Fruit fly (Drosophila melanogaster) whole organism, embryonic: ENCODE results near the gene Aasdh.

Source experiments
- Adf1 ChIP-seq: fragments of 200-800 bp; sonication (Bioruptor generic); IDR thresholded peaks from 2 replicates; pipeline ENCODE4 v1.3.6; 2022; ENCODE audit warnings: missing biosample characterization, missing genetic modification characterization
- Bdp1 ChIP-seq: fragments of 200-800 bp; sonication (Bioruptor generic); optimal IDR thresholded peaks from 3 replicates; lab custom pipeline; 2016; ENCODE audit warnings: missing biosample characterization, missing genetic modification characterization
- Blimp-1 ChIP-seq: fragments of 200-800 bp; sonication (Bioruptor generic); optimal IDR thresholded peaks from 3 replicates; lab custom pipeline; 2018; ENCODE audit warnings: missing biosample characterization, missing genetic modification characterization, mild to moderate bottlenecking, moderate library complexity, missing genetic modification reagents
- CG10979 ChIP-seq: fragments of 200-800 bp; sonication (Bioruptor generic); optimal IDR thresholded peaks from 2 replicates; lab custom pipeline; 2018; ENCODE audit warnings: missing biosample characterization, mild to moderate bottlenecking, missing genetic modification characterization, moderate library complexity
- CG12769 ChIP-seq: fragments of 200-800 bp; sonication (Bioruptor generic); optimal IDR thresholded peaks from 2 replicates; lab custom pipeline; 2019; ENCODE audit warnings: missing biosample characterization, mild to moderate bottlenecking, missing genetic modification characterization, moderate library complexity
- CG13424 ChIP-seq: fragments of 200-800 bp; sonication (Bioruptor generic); optimal IDR thresholded peaks from 2 replicates; lab custom pipeline; 2019; ENCODE audit warnings: missing biosample characterization, mild to moderate bottlenecking, missing genetic modification characterization, moderate library complexity
- CG13894 ChIP-seq: fragments of 200-800 bp; sonication (Bioruptor generic); optimal IDR thresholded peaks from 3 replicates; lab custom pipeline; 2018; ENCODE audit warnings: missing biosample characterization, mild to moderate bottlenecking, missing genetic modification characterization, moderate library complexity
- CG15011 ChIP-seq: fragments of 200-800 bp; sonication (Bioruptor generic); optimal IDR thresholded peaks from 3 replicates; lab custom pipeline; 2018; ENCODE audit warnings: missing biosample characterization, mild to moderate bottlenecking, missing genetic modification characterization
- CG15479 ChIP-seq: fragments of 200-800 bp; sonication (Bioruptor generic); optimal IDR thresholded peaks from 3 replicates; lab custom pipeline; 2019; ENCODE audit warnings: missing biosample characterization, mild to moderate bottlenecking, missing genetic modification characterization, moderate library complexity
- CG16815 ChIP-seq: fragments of 200-800 bp; sonication (Bioruptor generic); optimal IDR thresholded peaks from 3 replicates; lab custom pipeline; 2017; ENCODE audit warnings: missing biosample characterization, mild to moderate bottlenecking, missing genetic modification characterization
- CG17802 ChIP-seq: fragments of 200-800 bp; sonication (Bioruptor generic); optimal IDR thresholded peaks from 2 replicates; lab custom pipeline; 2018; ENCODE audit warnings: missing biosample characterization, mild to moderate bottlenecking, missing genetic modification characterization, moderate library complexity
- CG18619 ChIP-seq: fragments of 200-800 bp; sonication (Bioruptor generic); optimal IDR thresholded peaks from 3 replicates; lab custom pipeline; 2017; ENCODE audit warnings: missing biosample characterization, mild to moderate bottlenecking, missing genetic modification characterization
- CG2202 ChIP-seq: fragments of 200-800 bp; sonication (Bioruptor generic); optimal IDR thresholded peaks from 2 replicates; lab custom pipeline; 2018; ENCODE audit warnings: missing biosample characterization, mild to moderate bottlenecking, missing genetic modification characterization
- CG2875 ChIP-seq: fragments of 200-800 bp; sonication (Bioruptor generic); optimal IDR thresholded peaks from 2 replicates; lab custom pipeline; 2017; ENCODE audit warnings: missing biosample characterization, mild to moderate bottlenecking, missing genetic modification characterization, missing genetic modification reagents
- CG3407 ChIP-seq: fragments of 200-800 bp; sonication (Bioruptor generic); optimal IDR thresholded peaks from 2 replicates; lab custom pipeline; 2018; ENCODE audit warnings: missing biosample characterization, mild to moderate bottlenecking, missing genetic modification characterization
- CG34376 ChIP-seq: fragments of 200-800 bp; sonication (Bioruptor generic); optimal IDR thresholded peaks from 2 replicates; lab custom pipeline; 2018; ENCODE audit warnings: missing biosample characterization, mild to moderate bottlenecking, missing genetic modification characterization
- CG6854 ChIP-seq: fragments of 200-800 bp; sonication (Bioruptor generic); optimal IDR thresholded peaks from 3 replicates; lab custom pipeline; 2017; ENCODE audit warnings: missing biosample characterization, mild to moderate bottlenecking, missing genetic modification characterization
- CG7271 ChIP-seq: fragments of 200-800 bp; sonication (Bioruptor generic); optimal IDR thresholded peaks from 2 replicates; lab custom pipeline; 2018; ENCODE audit warnings: missing biosample characterization, mild to moderate bottlenecking, missing genetic modification characterization, moderate library complexity
- CG9817 ChIP-seq: fragments of 200-800 bp; sonication (Bioruptor generic); optimal IDR thresholded peaks from 2 replicates; lab custom pipeline; 2018; ENCODE audit warnings: missing biosample characterization, mild to moderate bottlenecking, missing genetic modification characterization, moderate library complexity
- CrebB ChIP-seq: fragments of 200-800 bp; sonication (Bioruptor generic); optimal IDR thresholded peaks from 3 replicates; lab custom pipeline; 2018; ENCODE audit warnings: missing biosample characterization, mild to moderate bottlenecking, missing genetic modification characterization
- Fer1 ChIP-seq: fragments of 200-800 bp; sonication (Bioruptor generic); optimal IDR thresholded peaks from 2 replicates; lab custom pipeline; 2017; ENCODE audit warnings: missing biosample characterization, mild to moderate bottlenecking, missing genetic modification characterization
- Gsc ChIP-seq: fragments of 200-800 bp; sonication (Bioruptor generic); IDR thresholded peaks from 2 replicates; pipeline ENCODE4 v1.3.6; 2022; ENCODE audit warnings: missing biosample characterization, missing genetic modification characterization
- HmgD ChIP-seq: fragments of 200-800 bp; sonication (Bioruptor generic); optimal IDR thresholded peaks from 3 replicates; lab custom pipeline; 2016; ENCODE audit warnings: missing biosample characterization, missing genetic modification characterization
- HmgZ ChIP-seq: fragments of 200-800 bp; sonication (Bioruptor generic); optimal IDR thresholded peaks from 2 replicates; lab custom pipeline; 2018; ENCODE audit warnings: missing biosample characterization, mild to moderate bottlenecking, missing genetic modification characterization
- Hmr ChIP-seq: fragments of 200-800 bp; sonication (Bioruptor generic); optimal IDR thresholded peaks from 3 replicates; lab custom pipeline; 2017; ENCODE audit warnings: mild to moderate bottlenecking, missing biosample characterization, missing genetic modification reagents, missing genetic modification characterization
- Hmx ChIP-seq: fragments of 200-800 bp; sonication (Bioruptor generic); optimal IDR thresholded peaks from 2 replicates; lab custom pipeline; 2016; ENCODE audit warnings: missing biosample characterization, missing genetic modification characterization
- Kr ChIP-seq: fragments of 200-800 bp; sonication (Bioruptor generic); optimal IDR thresholded peaks from 2 replicates; lab custom pipeline; 2017; ENCODE audit warnings: missing biosample characterization, mild to moderate bottlenecking, missing genetic modification characterization
- Nf-YC ChIP-seq: fragments of 200-800 bp; optimal IDR thresholded peaks from 3 replicates; lab custom pipeline; 2019; ENCODE audit warnings: missing biosample characterization, mild to moderate bottlenecking, missing genetic modification characterization, moderate library complexity
- TFAM ChIP-seq: fragments of 200-800 bp; sonication (Bioruptor generic); optimal IDR thresholded peaks from 2 replicates; lab custom pipeline; 2017; ENCODE audit warnings: missing biosample characterization, missing genetic modification characterization, inconsistent platforms
- Tbp ChIP-seq: fragments of >200 bp; optimal IDR thresholded peaks from 2 replicates; lab custom pipeline; 2018; ENCODE audit warnings: missing biosample characterization, missing genetic modification characterization
- Xbp1 ChIP-seq: fragments of 200-800 bp; sonication (Bioruptor generic); optimal IDR thresholded peaks from 3 replicates; lab custom pipeline; 2016; ENCODE audit warnings: missing biosample characterization, mild to moderate bottlenecking, missing genetic modification characterization
- ab ChIP-seq: fragments of 200-800 bp; sonication (Bioruptor generic); optimal IDR thresholded peaks from 2 replicates; lab custom pipeline; 2016; ENCODE audit warnings: missing biosample characterization, missing genetic modification characterization
- chinmo ChIP-seq: fragments of 200-800 bp; sonication (Bioruptor generic); IDR thresholded peaks from 4 replicates; pipeline ENCODE4 v1.3.6; 2022; ENCODE audit warnings: missing biosample characterization, missing genetic modification characterization; ENCODE audit not compliant: partially characterized antibody
- disco-r ChIP-seq: fragments of 200-800 bp; sonication (Bioruptor generic); optimal IDR thresholded peaks from 2 replicates; lab custom pipeline; 2016; ENCODE audit warnings: missing biosample characterization, missing genetic modification characterization
- ewg ChIP-seq: fragments of 200-800 bp; sonication (Bioruptor generic); optimal IDR thresholded peaks from 3 replicates; lab custom pipeline; 2017; ENCODE audit warnings: mild to moderate bottlenecking, missing biosample characterization, missing genetic modification reagents, missing genetic modification characterization
- fd96Cb ChIP-seq: fragments of 200-800 bp; sonication (Bioruptor generic); optimal IDR thresholded peaks from 2 replicates; lab custom pipeline; 2018; ENCODE audit warnings: missing biosample characterization, mild to moderate bottlenecking, missing genetic modification characterization, moderate library complexity
- gfzf ChIP-seq: fragments of 200-800 bp; sonication (Bioruptor generic); optimal IDR thresholded peaks from 2 replicates; lab custom pipeline; 2016; ENCODE audit warnings: missing biosample characterization, mild to moderate bottlenecking, missing genetic modification characterization, moderate library complexity
- hb ChIP-seq: fragments of 200-800 bp; sonication (Bioruptor generic); IDR thresholded peaks from 3 replicates; pipeline ENCODE4 v1.3.6; 2022; ENCODE audit warnings: missing biosample characterization, missing genetic modification characterization; ENCODE audit not compliant: partially characterized antibody
- hbn ChIP-seq: fragments of 200-800 bp; sonication (Bioruptor generic); IDR thresholded peaks from 2 replicates; pipeline ENCODE4 v1.3.6; 2022; ENCODE audit warnings: missing biosample characterization, missing genetic modification characterization; ENCODE audit not compliant: partially characterized antibody
- ind ChIP-seq: fragments of 200-800 bp; sonication (Bioruptor generic); optimal IDR thresholded peaks from 3 replicates; lab custom pipeline; 2016; ENCODE audit warnings: missing biosample characterization, missing genetic modification characterization
- insv ChIP-seq, 2 experiments: fragments of 200-800 bp; sonication (Bioruptor generic); optimal IDR thresholded peaks; 3 replicates each; lab custom pipeline; 2016 to 2018; ENCODE audit warnings: missing biosample characterization in 2 of 2, missing genetic modification characterization in 2 of 2
- onecut ChIP-seq: fragments of 200-800 bp; sonication (Bioruptor generic); IDR thresholded peaks from 2 replicates; pipeline ENCODE4 v1.3.6; 2022; ENCODE audit warnings: missing biosample characterization, missing genetic modification characterization
- ranshi ChIP-seq: fragments of 200-800 bp; sonication (Bioruptor generic); IDR thresholded peaks from 2 replicates; pipeline ENCODE4 v1.3.6; 2022; ENCODE audit warnings: missing biosample characterization, missing genetic modification characterization
- ssp ChIP-seq: fragments of 200-800 bp; sonication (Bioruptor generic); IDR thresholded peaks from 2 replicates; pipeline ENCODE4 v1.3.6; 2022; ENCODE audit warnings: missing biosample characterization, missing genetic modification characterization
- stwl ChIP-seq: fragments of 200-800 bp; sonication (Bioruptor generic); optimal IDR thresholded peaks from 3 replicates; lab custom pipeline; 2018; ENCODE audit warnings: missing biosample characterization, mild to moderate bottlenecking, missing genetic modification characterization, moderate library complexity
- tio ChIP-seq: fragments of 200-800 bp; sonication (Bioruptor generic); optimal IDR thresholded peaks from 2 replicates; lab custom pipeline; 2017; ENCODE audit warnings: missing biosample characterization, missing genetic modification characterization, inconsistent platforms
- tup ChIP-seq: fragments of 200-800 bp; sonication (Bioruptor generic); optimal IDR thresholded peaks from 2 replicates; lab custom pipeline; 2016; ENCODE audit warnings: missing biosample characterization, mild to moderate bottlenecking, missing genetic modification characterization, moderate library complexity
- unpg ChIP-seq: fragments of 200-800 bp; sonication (Bioruptor generic); optimal IDR thresholded peaks from 3 replicates; lab custom pipeline; 2018; ENCODE audit warnings: missing biosample characterization, mild to moderate bottlenecking, missing genetic modification characterization, moderate library complexity
- vnd ChIP-seq: fragments of 200-800 bp; sonication (Bioruptor generic); IDR thresholded peaks from 3 replicates; pipeline ENCODE4 v1.3.6; 2022; ENCODE audit warnings: missing biosample characterization, missing genetic modification characterization; ENCODE audit not compliant: partially characterized antibody
- vvl ChIP-seq: fragments of 200-800 bp; sonication (Bioruptor generic); IDR thresholded peaks from 2 replicates; pipeline ENCODE4 v1.3.6; 2022; ENCODE audit warnings: missing biosample characterization, missing genetic modification characterization

The Aasdh gene

dm6 chr2L:8473448-8473847 lies 24.1 kb upstream of the Aasdh start (continued):
- peak; percentile 9 for TF ChIP-seq CG3407
- TF ChIP-seq Gsc (GFP tag; lab: Robert Waterston, UW), result 0 out of 2 replicates have a peak, but pooled peaks have one; percentile 20
- no peak for TF ChIP-seq CG15011 (GFP tag; lab: Kevin White, UChicago)
- TF ChIP-seq vnd (GFP tag; lab: Robert Waterston, UW), result no peak
- TF ChIP-seq Xbp1 (GFP tag; lab: Kevin White, UChicago), result peak; percentile 57
- no peak for TF ChIP-seq CG15479
- TF ChIP-seq ranshi (GFP tag; lab: Robert Waterston, UW), result peak; percentile 30; the same call in 1 of the 2 replicates
- 0 out of 2 replicates have a peak, but pooled peaks have one; percentile 6 for TF ChIP-seq onecut (GFP tag; lab: Robert Waterston, UW)
- no peak for TF ChIP-seq Bdp1 (GFP tag; lab: Kevin White, UChicago)
- peak; percentile 50 for TF ChIP-seq ind (GFP tag; lab: Kevin White, UChicago)
- no peak for TF ChIP-seq CG34376
- TF ChIP-seq Tbp (GFP tag; lab: Kevin White, UChicago), result no peak
- no peak for TF ChIP-seq hbn (GFP tag; lab: Robert Waterston, UW)
- peak; percentile 7 for TF ChIP-seq CG9817 (tag; lab: Kevin White, UChicago)
- TF ChIP-seq Kr (GFP tag; lab: Kevin White, UChicago), result no peak
- no peak for TF ChIP-seq HmgD (GFP tag; lab: Kevin White, UChicago)
- peak; percentile 75 for TF ChIP-seq Blimp-1 (GFP tag; lab: Kevin White, UChicago)
- no peak for TF ChIP-seq CG2202 (tag; lab: Kevin White, UChicago)
- TF ChIP-seq fd96Cb, result peak; percentile 64
- no peak for TF ChIP-seq Hmx (GFP tag; lab: Kevin White, UChicago)
- TF ChIP-seq TFAM (GFP tag; lab: Kevin White, UChicago), result no peak
- peak; percentile 57 for TF ChIP-seq unpg
- TF ChIP-seq disco-r (GFP tag; lab: Kevin White, UChicago), result no peak
- no peak for TF ChIP-seq ab (GFP tag; lab: Kevin White, UChicago)
- TF ChIP-seq CG17802 (tag; lab: Kevin White, UChicago), result peak; percentile 46
- TF ChIP-seq Nf-YC (tag; lab: Kevin White, UChicago), result no peak
- no peak for TF ChIP-seq insv (GFP tag; optimal IDR thresholded peaks at IDR 0.05; lab: Kevin White, UChicago)
- TF ChIP-seq CG10979 (tag; lab: Kevin White, UChicago), result peak; percentile 66
- peak; percentile 81 for TF ChIP-seq vvl (GFP tag; lab: Robert Waterston, UW)
- TF ChIP-seq CG18619, result no peak
- TF ChIP-seq CG7271 (tag; lab: Kevin White, UChicago), result no peak
- TF ChIP-seq Adf1 (GFP tag; lab: Robert Waterston, UW), result no peak
- no peak for TF ChIP-seq CG13894 (tag; lab: Kevin White, UChicago)
- TF ChIP-seq Hmr (GFP tag; lab: Kevin White, UChicago), result no peak
- TF ChIP-seq tup, result no peak
- no peak for TF ChIP-seq CG6854 (GFP tag; lab: Kevin White, UChicago)
- TF ChIP-seq CG13424 (tag; lab: Kevin White, UChicago), result peak; percentile 37
- TF ChIP-seq HmgZ (tag; lab: Kevin White, UChicago), result no peak
- TF ChIP-seq Fer1 (GFP tag; lab: Kevin White, UChicago), result no peak
- no peak for TF ChIP-seq CrebB (tag; lab: Kevin White, UChicago)
- no peak for TF ChIP-seq tio
- no peak for TF ChIP-seq chinmo (GFP tag; lab: Robert Waterston, UW)
- TF ChIP-seq ssp (GFP tag; lab: Robert Waterston, UW), result peak; percentile 45; the same call in 1 of the 2 replicates
- TF ChIP-seq hb, result no peak
- TF ChIP-seq CG16815 (GFP tag; lab: Kevin White, UChicago), result peak; percentile 42
- no peak for TF ChIP-seq ewg (GFP tag; lab: Kevin White, UChicago)
- no peak for TF ChIP-seq CG12769 (tag; lab: Kevin White, UChicago)
- TF ChIP-seq stwl (tag; lab: Kevin White, UChicago), result no peak
- TF ChIP-seq gfzf (GFP tag; lab: Kevin White, UChicago), result no peak
- peak; percentile 28 for TF ChIP-seq CG2875 (GFP tag; lab: Kevin White, UChicago)
